Fruit fly (Drosophila melanogaster) ovary, adult (tissue): ENCODE data around the gene CG33783.

Experiments
- CG17801 ChIP-seq: fragments of 200-800 bp; optimal IDR thresholded peaks from 2 replicates; lab custom pipeline; 2019; ENCODE audit warnings: missing biosample characterization, mild to moderate bottlenecking, missing genetic modification characterization, moderate library complexity; ENCODE audit not compliant: partially characterized antibody

CG33783 gene

DNA sequence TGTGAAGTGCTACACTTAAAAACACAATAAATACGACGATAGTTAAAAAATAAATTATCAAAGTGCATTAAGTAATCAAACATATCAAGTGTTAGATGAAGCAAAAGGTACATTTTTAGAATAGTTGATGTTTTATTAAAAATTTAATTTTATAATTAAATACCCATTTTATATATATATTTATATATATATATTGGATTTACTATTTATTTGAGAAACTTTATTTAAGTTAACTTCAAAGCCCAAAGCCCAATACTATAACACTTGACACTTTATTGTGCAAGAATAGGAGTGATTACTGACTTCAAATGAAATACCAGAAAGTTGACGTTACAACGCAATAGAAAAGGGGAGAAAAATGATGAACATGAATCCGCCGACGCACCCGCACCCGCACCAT lies 4.2 kb downstream of the CG33783 start, which contains the start of gene nerfin-2:
Gene nerfin-2 (plus strand): TSS at position 301 of the 400 bp plus-strand sequence.
- TF ChIP-seq CG17801 (GFP tag; lab: Kevin White, UChicago): no peak

DNA sequence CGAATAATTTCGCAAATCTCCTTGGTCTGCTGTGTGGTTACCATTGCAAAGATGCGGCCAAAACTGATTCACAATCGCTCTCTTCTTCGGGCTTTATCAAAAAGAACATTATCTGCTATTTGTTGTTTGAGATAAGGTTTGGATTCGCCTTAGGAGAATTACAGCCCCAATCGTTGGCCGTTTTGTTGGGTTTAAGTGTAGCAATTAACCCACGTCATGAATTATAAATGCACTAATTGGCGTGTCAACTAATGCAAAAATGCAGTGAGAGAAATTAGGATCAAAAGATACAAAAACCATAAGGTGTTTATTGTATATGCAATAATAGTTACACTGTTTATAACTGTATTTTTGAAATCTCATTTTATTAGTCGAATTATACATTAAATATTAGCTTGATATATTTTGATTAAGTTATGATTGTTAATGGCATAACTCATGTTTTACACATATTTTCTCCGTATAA lies 8.8 kb downstream of the CG33783 start, which contains the start of gene Alp13:
Gene Alp13 (minus strand): TSS at position 51 of the 466 bp plus-strand sequence.
- peak; percentile 41 for TF ChIP-seq CG17801 (GFP tag; lab: Kevin White, UChicago)

DNA sequence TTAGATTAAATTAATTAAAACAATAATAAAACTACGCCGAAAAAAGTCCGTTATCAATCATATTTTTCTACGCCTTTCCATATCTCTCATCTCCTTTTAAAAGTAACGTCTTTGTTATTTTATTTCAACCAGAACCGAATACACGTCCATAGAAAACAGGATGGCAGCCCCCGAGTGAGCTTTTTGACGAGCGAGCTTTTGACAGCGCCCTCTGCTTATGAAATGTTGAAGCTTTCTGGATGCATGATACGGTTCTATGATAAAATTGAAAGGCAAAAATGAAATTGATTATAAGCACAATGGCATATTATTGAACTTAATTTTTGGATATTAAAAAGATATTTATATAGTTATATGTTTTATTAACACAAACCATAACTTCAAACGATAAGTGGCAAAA lies 10.1 kb downstream of the CG33783 start:
- TF ChIP-seq CG17801 (GFP tag; lab: Kevin White, UChicago): peak; percentile 56

DNA sequence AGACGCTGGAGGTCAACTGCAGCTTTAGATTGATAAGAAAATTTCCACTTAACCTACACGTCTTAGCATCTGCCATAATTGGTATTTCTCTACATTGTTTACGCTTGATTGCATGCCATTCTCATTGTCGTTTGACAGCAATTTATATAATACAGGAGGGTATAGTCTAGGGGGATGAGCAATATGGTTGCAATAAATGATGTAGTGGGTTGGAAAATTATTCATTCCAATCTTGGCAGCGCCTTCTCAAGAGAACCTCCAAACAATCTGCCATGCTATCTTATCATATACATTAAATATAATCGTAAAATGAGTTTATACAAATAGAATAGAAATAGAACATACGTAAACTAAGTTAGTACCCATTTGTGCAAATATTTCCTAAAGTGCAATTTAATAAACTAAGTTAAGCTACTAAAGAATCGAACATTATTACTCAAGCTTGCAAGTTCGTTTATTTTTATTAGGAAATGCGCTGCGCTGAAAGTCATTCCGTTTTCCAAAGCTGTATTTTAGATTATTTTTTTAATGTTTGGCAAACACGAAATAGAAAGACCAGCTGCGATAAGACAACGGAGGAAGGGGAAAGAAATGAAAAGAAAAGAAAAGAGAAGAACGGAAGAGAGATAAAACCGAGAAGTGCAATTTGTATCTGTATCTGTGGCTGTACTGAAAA lies 12.0 kb downstream of the CG33783 start:
- TF ChIP-seq CG17801 (GFP tag; lab: Kevin White, UChicago): no peak

DNA sequence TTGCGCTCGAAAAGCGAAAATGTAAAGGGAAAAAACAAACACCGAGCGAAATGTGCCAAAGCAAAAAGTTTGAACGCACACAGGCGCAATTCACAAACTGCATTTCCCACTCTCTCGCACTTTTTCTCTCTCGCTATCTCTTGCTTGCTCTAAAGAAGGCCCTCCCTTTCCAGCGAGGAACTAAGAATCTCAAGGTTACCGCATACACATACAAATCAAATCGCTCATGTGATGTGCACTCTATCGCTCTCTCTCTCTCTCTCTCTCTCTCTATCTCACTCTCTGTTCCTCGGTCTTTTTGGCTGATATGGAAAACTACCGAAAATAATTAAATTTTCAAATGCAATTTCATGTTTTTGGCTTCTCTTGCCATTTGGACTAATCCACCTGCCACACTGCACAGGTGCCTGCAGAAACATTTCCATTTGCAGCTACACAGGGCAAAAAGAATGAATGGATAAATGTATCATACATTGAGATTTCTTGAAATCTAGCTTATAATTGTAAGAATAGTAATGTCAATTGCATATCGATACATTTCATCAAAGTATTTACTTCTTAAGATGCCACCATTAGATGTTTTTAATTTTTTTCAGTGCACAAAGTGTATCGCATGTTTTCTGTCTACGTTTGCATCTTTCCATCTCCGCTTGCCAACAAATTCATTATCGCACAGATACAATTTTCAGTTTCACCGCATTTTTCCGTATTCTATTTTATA lies 12.9 kb downstream of the CG33783 start:
- peak; percentile 78 for TF ChIP-seq CG17801 (GFP tag; lab: Kevin White, UChicago)

DNA sequence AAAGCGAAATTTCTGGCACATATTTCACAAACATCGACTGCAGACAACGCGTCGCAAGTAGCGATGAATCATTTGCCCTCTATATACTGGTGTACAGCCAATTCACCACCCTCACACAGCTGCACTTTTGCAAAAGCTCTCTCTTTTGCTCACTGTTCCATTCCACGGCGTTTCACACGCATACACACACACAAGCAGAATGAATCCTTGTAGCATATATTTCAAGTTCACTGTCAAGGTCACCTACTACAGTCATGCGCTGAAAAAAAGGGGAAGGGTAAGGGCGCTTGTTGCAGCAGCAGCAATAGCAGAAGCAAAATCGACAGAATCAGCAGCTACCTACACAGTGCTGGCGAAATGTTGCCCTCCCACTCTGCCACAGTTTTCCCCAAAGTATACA lies 14.1 kb downstream of the CG33783 start:
- peak; percentile 6 for TF ChIP-seq CG17801 (GFP tag; lab: Kevin White, UChicago)

DNA sequence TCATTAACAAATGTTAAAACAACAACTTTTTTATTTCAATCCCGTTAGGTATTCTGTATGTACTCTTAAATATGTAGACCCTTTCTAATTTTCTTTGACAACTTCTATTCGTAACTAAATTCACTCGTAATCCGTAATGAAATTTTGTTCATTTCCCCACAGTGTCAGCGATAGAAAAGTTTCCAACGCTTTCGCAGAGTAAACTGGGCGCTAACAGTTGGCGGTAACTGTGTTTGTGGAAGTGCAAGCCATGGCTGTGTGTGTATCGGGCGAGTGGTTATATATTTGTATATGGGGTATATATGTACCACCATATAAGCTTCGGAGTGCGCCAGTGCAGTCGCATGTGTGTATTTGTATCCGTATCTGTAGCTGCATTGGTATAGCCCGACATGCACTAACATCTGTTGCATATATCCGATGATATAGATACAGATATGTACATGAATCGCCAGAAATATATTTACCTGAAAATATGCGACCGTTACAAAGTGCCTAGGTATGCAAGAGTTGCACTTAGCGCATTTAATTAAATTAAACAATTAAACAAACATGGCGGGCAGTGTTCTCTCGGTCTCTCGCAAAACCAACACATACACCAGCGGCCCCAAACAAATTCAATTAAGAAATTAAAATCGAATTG lies 15.0 kb downstream of the CG33783 start:
- no peak for TF ChIP-seq CG17801 (GFP tag; lab: Kevin White, UChicago)

DNA sequence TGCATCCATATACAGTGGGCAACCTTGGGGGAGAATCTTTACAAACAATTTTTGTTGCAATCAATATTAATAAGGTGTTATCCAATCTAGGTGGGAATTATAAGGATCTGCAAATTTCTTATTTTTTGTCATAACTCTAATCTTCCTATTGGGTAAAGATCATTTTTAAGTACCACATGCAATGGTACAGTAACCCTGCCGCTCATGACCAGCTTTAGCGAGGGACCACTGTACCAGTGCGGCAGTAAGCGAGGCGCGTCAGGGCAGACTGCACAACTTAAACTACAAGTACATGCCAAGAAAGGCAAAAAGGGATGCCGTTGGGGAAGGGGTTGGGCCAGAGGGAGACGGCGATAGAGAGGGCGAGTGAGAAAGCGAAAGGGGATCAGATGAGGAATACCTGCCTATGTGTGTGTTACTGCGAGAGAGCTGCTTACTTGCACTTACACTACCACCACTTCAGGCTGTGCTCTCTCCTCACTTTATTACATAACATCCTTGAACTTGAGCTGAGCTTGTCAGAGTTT lies 16.0 kb downstream of the CG33783 start:
- TF ChIP-seq CG17801 (GFP tag; lab: Kevin White, UChicago): peak; percentile 52

DNA sequence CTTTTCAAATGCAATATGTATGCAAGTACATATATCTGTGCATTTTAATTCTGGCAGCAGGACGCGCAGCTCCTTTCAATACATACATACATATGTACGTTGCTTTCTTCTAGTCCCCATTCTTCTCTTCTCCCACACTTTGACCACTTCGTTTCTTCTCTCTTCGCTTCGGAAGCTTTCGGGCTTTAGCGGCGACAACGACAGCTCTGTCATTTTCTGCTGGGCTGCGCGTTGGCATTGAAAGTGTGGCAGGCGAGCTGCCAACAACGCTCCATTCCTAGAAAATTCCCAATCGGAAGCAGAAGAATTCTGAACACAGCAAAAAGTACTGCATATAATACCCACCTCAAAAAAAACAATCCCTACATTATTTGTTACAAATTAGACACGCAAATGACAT lies 16.5 kb downstream of the CG33783 start:
- TF ChIP-seq CG17801 (GFP tag; lab: Kevin White, UChicago): peak; percentile 4

DNA sequence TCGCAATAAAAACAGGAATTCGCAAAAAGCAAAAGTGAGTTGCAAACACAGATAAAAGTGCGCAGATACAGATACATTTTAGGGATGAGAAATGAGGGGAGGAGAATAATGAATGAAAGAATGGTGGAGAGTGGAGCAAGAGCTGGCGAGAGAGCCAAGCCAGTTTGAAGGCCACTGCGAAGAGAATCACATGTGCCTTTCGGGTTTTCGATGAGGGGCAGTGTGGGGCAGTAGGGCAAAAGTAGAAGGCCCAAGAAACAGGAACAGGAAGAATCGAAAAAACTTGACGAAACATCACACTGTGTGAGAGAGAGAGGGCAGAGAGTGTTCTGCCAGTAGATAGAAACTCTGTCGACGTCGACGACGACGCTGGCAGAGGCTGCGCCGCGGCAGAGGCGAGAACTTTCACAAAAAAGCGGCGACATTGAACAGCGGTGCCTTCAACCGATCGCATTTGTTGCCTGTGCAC lies 17.6 kb downstream of the CG33783 start:
- TF ChIP-seq CG17801 (GFP tag; lab: Kevin White, UChicago): no peak

DNA sequence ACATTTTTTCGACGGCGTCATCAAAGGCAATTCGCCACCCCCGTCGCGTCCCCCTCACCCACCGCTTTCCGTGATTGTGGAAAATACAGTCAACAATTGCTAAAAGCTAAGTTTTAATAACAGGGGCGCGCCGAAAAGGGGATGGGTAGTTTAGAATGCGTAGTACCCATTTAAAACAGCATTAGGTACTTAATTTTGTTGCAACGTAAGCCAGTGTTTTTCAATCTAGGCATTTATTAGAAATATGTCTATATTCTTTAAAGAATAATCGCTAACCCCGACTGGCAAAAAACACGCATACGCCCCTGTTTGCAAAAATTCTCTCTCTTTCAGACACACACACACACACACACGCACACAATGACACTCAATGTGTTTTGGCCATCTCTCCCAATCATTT lies 18.3 kb downstream of the CG33783 start:
- TF ChIP-seq CG17801 (GFP tag; lab: Kevin White, UChicago): peak; percentile 81

DNA sequence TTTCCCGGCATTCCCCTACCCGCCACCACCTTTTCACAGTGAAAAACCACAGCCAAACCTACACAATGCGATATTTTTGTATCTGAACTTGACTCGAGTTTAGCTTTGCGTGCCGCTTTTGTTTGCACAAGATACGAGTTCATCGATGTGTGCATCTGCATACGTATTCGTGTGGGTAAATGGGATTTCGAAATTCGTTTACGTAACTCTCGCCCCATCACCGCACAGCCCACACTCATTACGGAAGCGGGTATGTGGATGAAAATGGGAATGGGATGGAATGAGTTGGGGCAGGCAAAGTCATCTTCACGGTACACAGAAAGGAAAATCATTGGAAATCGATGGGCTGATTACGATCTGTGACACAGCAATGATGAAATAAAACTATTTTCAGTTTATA lies 19.7 kb downstream of the CG33783 start:
- TF ChIP-seq CG17801 (GFP tag; lab: Kevin White, UChicago): no peak

DNA sequence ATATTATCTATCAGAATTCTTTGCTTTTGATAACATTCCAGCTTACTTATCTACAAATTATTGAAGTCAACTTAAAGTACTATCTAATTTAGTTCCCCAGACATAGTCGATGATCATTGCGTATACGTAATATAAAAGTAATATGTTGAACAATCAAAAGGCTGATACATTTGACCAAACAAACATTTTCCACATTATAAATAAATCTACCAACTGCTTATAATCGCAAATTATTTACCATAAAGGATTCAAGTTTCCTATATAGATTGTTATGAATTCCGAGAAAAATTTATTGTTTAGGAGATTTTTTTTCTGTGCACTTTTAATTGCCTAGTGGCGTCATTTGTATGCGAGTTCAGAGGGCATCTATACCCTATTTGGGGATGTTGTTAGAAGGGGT lies 20.1 kb downstream of the CG33783 start:
- no peak for TF ChIP-seq CG17801 (GFP tag; lab: Kevin White, UChicago)

DNA sequence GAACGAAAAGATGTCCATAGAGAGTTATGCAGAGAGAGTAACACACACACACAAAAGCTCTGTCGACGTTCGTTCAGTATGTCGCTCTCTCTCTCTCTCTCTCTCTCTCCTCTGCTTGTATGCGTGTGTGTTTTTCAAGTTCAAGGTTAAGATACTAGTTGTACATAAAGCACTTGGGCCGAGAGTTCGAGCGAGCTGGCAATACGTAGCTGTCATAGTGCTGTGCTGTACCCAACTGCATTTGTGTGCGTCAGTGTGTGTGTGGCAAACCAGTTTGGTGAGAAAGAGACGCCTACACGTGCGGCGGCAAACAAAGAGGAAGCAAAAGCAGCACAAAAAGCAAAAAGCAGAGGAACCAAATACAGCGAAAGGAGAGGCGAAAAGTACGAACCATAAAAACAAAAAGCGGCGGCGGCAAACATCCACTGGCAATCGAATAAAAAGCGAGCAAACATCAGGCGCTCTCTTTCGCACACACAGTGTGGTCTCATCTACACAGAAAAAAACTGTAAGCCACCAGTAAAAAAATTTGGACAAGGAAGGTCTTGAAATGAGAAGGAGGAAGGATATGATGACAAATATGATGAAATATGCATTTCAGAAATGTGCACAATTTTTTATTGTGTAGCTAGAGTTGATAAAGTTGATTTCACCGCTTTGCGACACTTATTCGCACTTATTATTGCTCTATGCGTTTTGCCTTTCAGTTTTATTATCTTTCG lies 20.8 kb downstream of the CG33783 start:
- TF ChIP-seq CG17801 (GFP tag; lab: Kevin White, UChicago): peak; percentile 6
